Fruit fly (Drosophila melanogaster): ENCODE data around the gene CG18170.

DNA sequence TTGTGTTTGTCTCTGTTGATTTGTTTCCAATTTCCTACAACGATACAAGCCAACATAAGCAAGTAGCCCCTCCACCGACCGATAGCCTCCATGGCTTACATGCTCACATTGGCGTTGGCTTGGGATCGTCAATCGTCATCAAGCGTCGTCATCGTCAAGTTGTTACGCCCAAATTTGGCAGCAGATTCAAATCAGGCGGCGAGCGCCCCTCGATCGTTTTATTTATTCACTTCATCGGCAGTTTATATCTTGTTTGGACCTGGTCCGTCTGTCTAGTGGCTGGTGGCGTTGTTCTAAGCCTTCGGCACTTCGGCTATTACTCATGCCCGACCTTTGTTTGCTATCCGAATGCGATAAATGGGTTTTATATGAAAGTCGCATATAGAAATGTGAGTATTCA, 12.6 kb upstream of the CG18170 start:
- TF ChIP-seq CG14655 (GFP tag; optimal IDR thresholded peaks at IDR 0.05) = no peak
- TF ChIP-seq CG8301 (tag; optimal IDR thresholded peaks at IDR 0.05) = no peak
- TF ChIP-seq CG4496 (GFP tag; IDR thresholded peaks at IDR 0.05) = no peak
- no peak for TF ChIP-seq gl (tag; optimal IDR thresholded peaks at IDR 0.05)
- no peak for TF ChIP-seq CG13204 (GFP tag; optimal IDR thresholded peaks at IDR 0.05)
- no peak for TF ChIP-seq CG9948 (tag; optimal IDR thresholded peaks at IDR 0.05)
